Fruit fly (Drosophila melanogaster): ENCODE measurements around the gene Hsc20.

Gene Hsc20

DNA sequence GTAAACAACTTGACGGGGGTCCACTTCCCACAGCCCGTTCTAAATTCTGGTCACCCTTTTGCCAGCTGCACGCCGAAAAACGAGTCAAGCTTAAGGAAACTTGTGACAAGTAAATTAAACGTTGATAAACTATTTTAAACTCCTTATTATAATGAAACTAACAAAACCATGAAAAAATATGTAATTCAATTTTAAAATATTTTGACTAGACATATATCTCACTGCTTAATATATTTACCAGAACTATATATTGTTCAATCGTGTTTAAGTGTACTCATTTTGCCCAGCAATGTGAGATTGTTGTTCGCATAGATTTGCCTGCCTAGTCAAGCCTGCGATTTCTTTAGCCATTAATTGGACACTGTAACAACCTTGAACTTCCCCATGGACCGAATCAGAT, 26.6 kb downstream of the Hsc20 start, which contains the start of gene CG13053:
CG13053 (minus strand) TSS at position 171 of the 400 bp plus-strand sequence.
- TF ChIP-seq Hnf4 (GFP tag; optimal IDR thresholded peaks at IDR 0.05), result no peak
- no peak for TF ChIP-seq ey (GFP tag; optimal IDR thresholded peaks at IDR 0.05)
- no peak for TF ChIP-seq Jra (GFP tag; optimal IDR thresholded peaks at IDR 0.05)

DNA sequence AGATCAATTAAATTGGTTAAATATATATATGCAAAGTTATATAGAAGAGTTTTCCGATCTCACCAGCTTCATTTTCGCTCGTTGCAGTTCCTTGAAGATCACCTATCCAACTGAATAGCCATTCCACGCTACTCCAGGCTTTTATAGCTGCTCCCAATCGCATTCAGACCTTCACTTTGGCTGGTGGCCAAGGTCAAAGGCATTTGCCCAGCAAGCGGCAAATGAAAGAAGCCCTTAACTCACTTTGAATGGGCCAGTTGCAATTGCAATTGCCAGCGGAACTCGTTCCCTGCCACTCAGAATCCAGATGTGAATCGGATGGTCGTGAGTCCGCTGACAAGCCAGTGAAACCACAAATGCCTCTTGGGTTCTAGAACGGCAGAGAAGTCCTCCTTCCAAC, 28.6 kb downstream of the Hsc20 start, which contains the start of gene CG34247:
CG34247 (minus strand) TSS at position 101 of the 400 bp plus-strand sequence.
- no peak for TF ChIP-seq h (GFP tag; optimal IDR thresholded peaks at IDR 0.05)
- TF ChIP-seq Mio (GFP tag; optimal IDR thresholded peaks at IDR 0.05), result no peak
- no peak for TF ChIP-seq tai (GFP tag; optimal IDR thresholded peaks at IDR 0.05)
- no peak for TF ChIP-seq CG9705 (GFP tag; optimal IDR thresholded peaks at IDR 0.05)
- TF ChIP-seq usp (GFP tag; optimal IDR thresholded peaks at IDR 0.05), result no peak
- TF ChIP-seq pan (optimal IDR thresholded peaks at IDR 0.05), result no peak
- no peak for TF ChIP-seq HLH106 (tag; optimal IDR thresholded peaks at IDR 0.05)
- no peak for TF ChIP-seq N (GFP tag; optimal IDR thresholded peaks at IDR 0.05)
- TF ChIP-seq CG32264 (GFP tag; optimal IDR thresholded peaks at IDR 0.05), result no peak
- TF ChIP-seq dl (GFP tag; optimal IDR thresholded peaks at IDR 0.05; ENCODE audit: insufficient read depth in 1 of 2, partially characterized antibody in 2 of 2), result no peak
- TF ChIP-seq Hnf4 (GFP tag; optimal IDR thresholded peaks at IDR 0.05), result no peak
- no peak for TF ChIP-seq Hr83 (GFP tag; optimal IDR thresholded peaks at IDR 0.05; ENCODE audit: poor library complexity, severe bottlenecking)
- TF ChIP-seq GATAd (GFP tag; optimal IDR thresholded peaks at IDR 0.05), result no peak

DNA sequence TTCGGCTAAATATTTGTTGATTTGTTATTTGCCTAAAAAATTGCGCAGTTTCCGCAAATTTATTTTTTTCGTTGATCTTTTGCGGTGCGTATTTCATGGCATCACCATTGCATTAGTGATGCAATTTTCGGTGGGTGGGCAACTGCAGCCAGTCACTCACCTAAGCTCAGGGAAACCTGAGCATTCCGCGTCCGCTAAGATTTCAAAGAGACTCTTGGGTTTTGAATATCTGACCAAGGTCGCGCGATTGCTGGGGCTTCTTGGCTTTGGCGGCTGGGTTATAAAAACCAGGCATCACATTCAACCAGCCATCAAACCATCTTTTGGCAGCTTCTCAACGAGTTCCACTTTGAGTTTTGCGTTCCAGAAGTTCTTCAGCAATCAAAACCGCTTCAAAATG, 29.5 kb downstream of the Hsc20 start, which contains the start of gene CG13071:
CG13071 (plus strand) TSS at position 301 of the 400 bp plus-strand sequence.
- TF ChIP-seq CG32264 (GFP tag; optimal IDR thresholded peaks at IDR 0.05), result no peak
- no peak for TF ChIP-seq usp (GFP tag; optimal IDR thresholded peaks at IDR 0.05)
- TF ChIP-seq dl (GFP tag; optimal IDR thresholded peaks at IDR 0.05; ENCODE audit: insufficient read depth in 1 of 2, partially characterized antibody in 2 of 2), result no peak
- TF ChIP-seq pan (optimal IDR thresholded peaks at IDR 0.05), result no peak
- no peak for TF ChIP-seq Jra (GFP tag; optimal IDR thresholded peaks at IDR 0.05)

DNA sequence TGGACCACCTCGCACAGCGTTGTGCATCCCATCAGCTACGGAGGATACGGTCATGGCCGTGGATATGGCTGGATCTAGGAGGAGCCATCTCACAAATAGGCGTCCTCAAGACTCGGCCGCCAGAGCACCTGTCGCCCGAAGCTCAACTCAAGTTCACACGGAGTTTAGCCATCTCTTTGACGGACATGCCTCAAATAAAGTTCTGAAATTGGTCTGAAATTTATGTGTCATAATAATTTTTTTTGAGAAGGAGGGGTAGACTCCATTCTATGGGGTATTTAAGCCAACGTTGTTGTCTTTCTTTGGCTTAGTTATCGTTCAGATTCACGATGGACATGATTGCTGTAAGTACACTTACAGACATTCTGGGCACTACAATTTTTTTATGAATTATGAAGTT, 30.1 kb downstream of the Hsc20 start, which contains the start of gene CG13070:
CG13070 (plus strand) TSS at position 301 of the 400 bp plus-strand sequence.
- no peak for TF ChIP-seq Vsx2 (GFP tag; optimal IDR thresholded peaks at IDR 0.05; ENCODE audit: partially characterized antibody)
- no peak for TF ChIP-seq br (GFP tag; optimal IDR thresholded peaks at IDR 0.05)
- TF ChIP-seq h (GFP tag; optimal IDR thresholded peaks at IDR 0.05), result no peak
- TF ChIP-seq Rel (GFP tag; optimal IDR thresholded peaks at IDR 0.05), result no peak
- no peak for TF ChIP-seq Rel (tag; optimal IDR thresholded peaks at IDR 0.05)
- no peak for TF ChIP-seq Hr83 (GFP tag; optimal IDR thresholded peaks at IDR 0.05; ENCODE audit: poor library complexity, severe bottlenecking)
- TF ChIP-seq Myc (optimal IDR thresholded peaks at IDR 0.05), result no peak
- TF ChIP-seq dl (GFP tag; optimal IDR thresholded peaks at IDR 0.05; ENCODE audit: insufficient read depth in 1 of 2, partially characterized antibody in 2 of 2), result no peak
- TF ChIP-seq Dfd (GFP tag; optimal IDR thresholded peaks at IDR 0.05), result no peak

DNA sequence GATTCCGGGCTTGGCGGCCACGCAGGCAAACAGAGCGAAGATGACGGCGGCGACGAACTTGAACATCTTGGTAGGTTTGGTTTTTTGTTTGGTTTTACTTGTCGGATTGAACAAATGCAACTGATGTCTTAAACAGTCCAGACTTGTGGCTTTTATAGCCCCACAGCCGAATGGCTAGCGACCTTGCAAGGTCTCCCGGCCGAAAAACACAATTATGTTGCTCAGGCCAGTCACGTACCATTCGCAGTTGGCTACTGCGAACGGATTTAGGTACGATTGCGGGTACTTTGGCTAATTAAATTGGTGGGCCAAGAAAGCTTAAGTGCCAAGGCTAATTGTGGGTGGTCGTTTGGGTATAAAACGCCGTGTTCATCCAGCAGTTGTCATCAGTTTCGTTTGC, 32.1 kb downstream of the Hsc20 start, which contains the start of the genes CG13051 and CG13069:
CG13051 (minus strand) TSS at position 101 of the 400 bp plus-strand sequence.
CG13069 (plus strand) TSS at position 386 of the 400 bp plus-strand sequence.
- TF ChIP-seq Vsx2 (GFP tag; optimal IDR thresholded peaks at IDR 0.05; ENCODE audit: partially characterized antibody) (no peak), Myc (optimal IDR thresholded peaks at IDR 0.05) (no peak)

DNA sequence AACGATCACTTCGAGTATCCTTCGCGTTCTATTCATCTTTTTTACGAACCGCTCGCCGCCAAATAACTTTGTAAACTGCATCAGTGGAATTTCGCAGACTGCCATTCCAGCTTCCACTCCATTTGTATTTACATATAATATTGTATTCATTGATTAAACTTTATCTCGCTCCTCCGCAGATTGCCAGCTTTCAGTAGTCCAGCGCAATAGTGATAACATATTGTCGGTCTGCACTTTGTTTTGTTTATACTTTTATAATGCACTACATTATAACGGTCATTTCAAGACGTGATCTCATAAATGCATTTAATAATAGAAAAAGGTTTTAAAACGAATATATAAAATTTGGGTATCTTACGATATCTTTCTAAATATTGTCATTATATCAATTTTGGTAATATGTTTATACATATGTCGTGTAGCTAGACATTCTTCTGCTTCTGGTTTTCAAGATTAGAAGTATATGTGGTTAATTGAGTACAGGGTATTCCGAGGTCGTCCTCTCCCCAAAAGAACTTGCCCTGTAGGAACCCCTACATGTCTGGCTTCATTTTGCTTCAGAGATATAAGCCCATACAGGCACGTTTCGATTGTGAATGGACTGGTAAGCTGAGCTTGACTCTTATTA, 35.3 kb downstream of the Hsc20 start, which contains the start of gene CG4950:
CG4950 (minus strand) TSS at position 51 of the 628 bp plus-strand sequence.
- TF ChIP-seq HLH106 (tag; optimal IDR thresholded peaks at IDR 0.05), result peak; percentile 40
- TF ChIP-seq GATAd (GFP tag; optimal IDR thresholded peaks at IDR 0.05), result no peak

DNA sequence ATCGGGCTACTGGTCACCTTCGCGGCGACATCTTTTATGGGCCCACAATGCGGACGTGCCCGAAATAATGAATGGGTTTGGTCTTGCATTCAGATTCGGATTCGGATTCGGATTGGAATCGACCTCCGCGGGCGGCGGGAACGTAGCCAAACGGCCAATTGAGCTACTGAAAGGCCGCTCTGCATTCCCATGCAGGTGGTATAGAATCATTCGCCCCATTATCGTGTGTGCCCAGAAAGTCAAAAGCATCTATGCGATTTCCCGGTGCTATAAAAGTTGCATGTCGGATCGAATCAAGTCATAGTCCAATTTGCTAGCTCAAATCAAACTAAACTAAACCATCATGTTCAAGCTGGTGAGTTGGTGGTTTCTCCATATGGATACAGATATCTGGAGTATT, 36.2 kb downstream of the Hsc20 start, which contains the start of gene CG13068:
CG13068 (plus strand) TSS at position 301 of the 400 bp plus-strand sequence.
- TF ChIP-seq rgr (GFP tag; optimal IDR thresholded peaks at IDR 0.05) (no peak), Vsx2 (GFP tag; optimal IDR thresholded peaks at IDR 0.05; ENCODE audit: partially characterized antibody) (no peak), Dif (GFP tag; optimal IDR thresholded peaks at IDR 0.05; ENCODE audit: partially characterized antibody) (no peak), GATAd (GFP tag; optimal IDR thresholded peaks at IDR 0.05) (no peak), fru (GFP tag; optimal IDR thresholded peaks at IDR 0.05) (no peak), Rel (GFP tag; optimal IDR thresholded peaks at IDR 0.05) (no peak), Rel (tag; optimal IDR thresholded peaks at IDR 0.05) (no peak), brk (GFP tag; optimal IDR thresholded peaks at IDR 0.05) (no peak), dsf (GFP tag; optimal IDR thresholded peaks at IDR 0.05; ENCODE audit: borderline replicate concordance) (no peak), Abd-B (GFP tag; optimal IDR thresholded peaks at IDR 0.05) (no peak), CrebA (GFP tag; optimal IDR thresholded peaks at IDR 0.05; ENCODE audit: borderline replicate concordance) (no peak), sv (GFP tag; optimal IDR thresholded peaks at IDR 0.05) (no peak), OdsH (GFP tag; optimal IDR thresholded peaks at IDR 0.05) (no peak), Sp1 (GFP tag; optimal IDR thresholded peaks at IDR 0.05) (no peak)
